Worm (Caenorhabditis elegans): ENCODE data around the gene mcm-10.

DNA sequence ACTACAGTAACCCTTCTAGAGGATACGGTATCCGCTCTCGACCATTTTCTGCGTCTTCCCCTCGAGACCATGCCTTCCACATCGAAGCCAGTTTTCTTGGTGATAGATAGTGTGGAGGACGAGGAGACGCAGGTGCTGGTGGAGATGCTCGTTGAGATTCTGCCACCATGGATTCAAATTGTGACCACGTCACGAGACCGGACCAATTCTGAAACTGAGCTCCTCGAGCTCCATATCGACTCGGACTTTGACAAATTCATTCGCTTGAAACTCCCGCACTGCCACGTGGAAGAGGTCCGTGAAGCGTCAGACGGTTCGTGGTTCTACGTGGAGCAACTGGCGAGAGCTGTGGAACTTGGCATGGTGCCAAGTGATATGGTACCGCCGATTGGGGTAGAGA, 44.0 kb downstream of the mcm-10 start:
- TF ChIP-seq ztf-23 (GFP tag; IDR thresholded peaks at IDR 0.05) = no peak
- no peak for TF ChIP-seq ref-1 (GFP tag; conservative IDR thresholded peaks at IDR 0.05)
- TF ChIP-seq klf-2 (GFP tag; conservative IDR thresholded peaks at IDR 0.05) = no peak
- no peak for TF ChIP-seq tab-1 (GFP tag; IDR thresholded peaks at IDR 0.05)
- TF ChIP-seq flt-1 (GFP tag; IDR thresholded peaks at IDR 0.05) = no peak
- no peak for TF ChIP-seq T22C8.4 (GFP tag; IDR thresholded peaks at IDR 0.05)
- no peak for TF ChIP-seq med-1 (GFP tag; optimal IDR thresholded peaks at IDR 0.05; ENCODE audit: insufficient read depth)

All from whole organism, midembryonic.